Worm (Caenorhabditis elegans): Measurements from ENCODE around the gene ZK1098.2.
A peak's percentile ranks its signal among the peaks of the same experiment; 100 is the strongest.

ZK1098.2 gene

ce11 chrIII:9568451-9568850, 39.5 kb downstream of the ZK1098.2 start, which contains the start of gene C48B4.13:
C48B4.13 (plus strand) TSS chrIII:9568751.
- TF ChIP-seq F10E7.11 (tag; optimal IDR thresholded peaks at IDR 0.05) (no peak), B0035.1 (tag; optimal IDR thresholded peaks at IDR 0.05) (no peak), ceh-40 (GFP tag; IDR thresholded peaks at IDR 0.05) (no peak), tlf-1 (GFP tag; optimal IDR thresholded peaks at IDR 0.05) (no peak), atf-7 (tag; optimal IDR thresholded peaks at IDR 0.05) (no peak), him-1 (tag; optimal IDR thresholded peaks at IDR 0.05) (no peak), attf-6 (GFP tag; IDR thresholded peaks at IDR 0.05) (no peak), lsl-1 (GFP tag; optimal IDR thresholded peaks at IDR 0.05) (no peak), mcd-1 (GFP tag; IDR thresholded peaks at IDR 0.05) (no peak), nhr-27 (tag; optimal IDR thresholded peaks at IDR 0.05) (no peak), hmg-1.2 (GFP tag; IDR thresholded peaks at IDR 0.05) (no peak)

DNA sequence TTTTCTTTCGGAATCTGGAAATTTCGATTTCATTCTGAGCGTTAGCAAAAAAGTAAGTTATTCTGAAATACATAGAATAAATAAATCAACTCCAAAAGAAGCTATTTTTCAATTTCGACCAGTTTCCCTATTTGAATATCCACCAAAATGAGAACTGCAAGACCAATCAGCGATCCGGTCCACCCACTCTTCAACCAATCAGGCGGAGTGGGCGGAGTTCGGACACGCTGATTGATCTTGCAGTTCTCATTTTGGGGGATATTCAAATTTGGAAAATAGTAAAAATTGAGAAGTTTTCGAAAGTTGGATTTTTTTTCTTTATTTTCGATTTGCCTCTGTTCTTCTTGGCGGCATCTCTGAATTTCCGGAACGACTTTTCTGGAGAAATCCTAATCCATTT, 41.9 kb downstream of the ZK1098.2 start:
- TF ChIP-seq fkh-3 (tag; optimal IDR thresholded peaks at IDR 0.05) (no peak), F57A8.1 (GFP tag; optimal IDR thresholded peaks at IDR 0.05) (no peak), nfya-2 (GFP tag; IDR thresholded peaks at IDR 0.05) (peak; percentile 98), lin-35 (GFP tag; optimal IDR thresholded peaks at IDR 0.05) (peak in 1 of 3 experiments; percentile 26), let-607 (tag; optimal IDR thresholded peaks at IDR 0.05) (peak; percentile 73 to 95), efl-1 (GFP tag; optimal IDR thresholded peaks at IDR 0.05) (peak; percentile 50), nfyb-1 (GFP tag; IDR thresholded peaks at IDR 0.05) (peak; percentile 99), lin-54 (GFP tag; optimal IDR thresholded peaks at IDR 0.05) (peak; percentile 28), ztf-22 (GFP tag; optimal IDR thresholded peaks at IDR 0.05) (no peak), mcd-1 (GFP tag; IDR thresholded peaks at IDR 0.05) (0 out of 2 replicates have a peak, but pooled peaks have one; percentile 12)

- peak; percentile 18 for TF ChIP-seq attf-5 (GFP tag; optimal IDR thresholded peaks at IDR 0.05)
- no peak for TF ChIP-seq egrh-3 (GFP tag; IDR thresholded peaks at IDR 0.05)
- no peak for TF ChIP-seq cebp-1 (GFP tag; IDR thresholded peaks at IDR 0.05)
- peak; percentile 82 for TF ChIP-seq cebp-1 (tag; optimal IDR thresholded peaks at IDR 0.05)
Measured at ce11 chrIII:9580039-9580891, 51.3 kb downstream of the ZK1098.2 start, which contains the start of gene ced-7. ced-7 (minus strand) TSS chrIII:9580089.
